Worm (Caenorhabditis elegans): ENCODE results near the gene ZC204.6.

- no peak for TF ChIP-seq dao-5 (tag; optimal IDR thresholded peaks at IDR 0.05)
- no peak for TF ChIP-seq W03F9.2 (tag; optimal IDR thresholded peaks at IDR 0.05)
- no peak for TF ChIP-seq him-1 (tag; optimal IDR thresholded peaks at IDR 0.05)
Observed at ce11 chrII:1610630-1611029, 34.0 kb downstream of the ZC204.6 start, which contains the start of gene fbxa-163.

Data from whole organism, L4/young adult.